Worm (Caenorhabditis elegans) whole organism, L3 larva: ENCODE measurements around the gene M03C11.6.

Experiments
- R02D3.7 ChIP-seq: fragments of 150-350 bp; optimal IDR thresholded peaks from 2 replicates; lab custom pipeline; 2014; ENCODE audit warnings: missing biosample characterization, missing genetic modification characterization
- ZK546.5 ChIP-seq: sonication (generic microtip); optimal IDR thresholded peaks from 2 replicates; lab custom pipeline; 2017; ENCODE audit warnings: missing biosample characterization, missing genetic modification characterization
- aly-2 ChIP-seq: fragments of 150-350 bp; optimal IDR thresholded peaks from 2 replicates; lab custom pipeline; 2014; ENCODE audit warnings: missing biosample characterization, missing genetic modification characterization
- ama-1 ChIP-seq: fragments of 150-350 bp; optimal IDR thresholded peaks from 2 replicates; lab custom pipeline; 2018
- ceh-16 ChIP-seq: sonication (generic microtip); optimal IDR thresholded peaks from 2 replicates; lab custom pipeline; 2017; ENCODE audit warnings: missing biosample characterization, missing genetic modification characterization
- ceh-28 ChIP-seq: fragments of 150-350 bp; optimal IDR thresholded peaks from 2 replicates; lab custom pipeline; 2014; ENCODE audit warnings: missing biosample characterization, missing genetic modification reagents, missing genetic modification characterization
- ceh-82 ChIP-seq: fragments of 150-350 bp; optimal IDR thresholded peaks from 2 replicates; lab custom pipeline; 2014; ENCODE audit warnings: missing biosample characterization, missing genetic modification characterization
- ceh-9 ChIP-seq: sonication (generic microtip); optimal IDR thresholded peaks from 2 replicates; lab custom pipeline; 2018; ENCODE audit warnings: missing biosample characterization, missing genetic modification characterization
- daf-12 ChIP-seq: fragments of 150-350 bp; optimal IDR thresholded peaks from 2 replicates; lab custom pipeline; 2014; ENCODE audit warnings: missing biosample characterization, missing genetic modification reagents, missing genetic modification characterization
- egl-27 ChIP-seq: sonication (generic microtip); optimal IDR thresholded peaks from 4 replicates; lab custom pipeline; 2017; ENCODE audit warnings: missing biosample characterization, missing genetic modification reagents, missing genetic modification characterization
- egl-5 ChIP-seq: fragments of 150-350 bp; optimal IDR thresholded peaks from 2 replicates; lab custom pipeline; 2017; ENCODE audit warnings: missing biosample characterization, missing genetic modification reagents, missing genetic modification characterization, inconsistent platforms
- elt-1 ChIP-seq: fragments of 150-350 bp; optimal IDR thresholded peaks from 2 replicates; lab custom pipeline; 2014; ENCODE audit warnings: missing biosample characterization, missing genetic modification characterization
- elt-2 ChIP-seq: sonication (generic microtip); optimal IDR thresholded peaks from 2 replicates; lab custom pipeline; 2016; ENCODE audit warnings: missing genetic modification reagents, mild to moderate bottlenecking, missing genetic modification characterization, missing compliant biosample characterization
- elt-3 ChIP-seq, 3 experiments: fragments of 150-350 bp in 1 of 3; sonication (generic microtip) in 2 of 3; optimal IDR thresholded peaks; 2 replicates in 2 of 3; 4 replicates in 1 of 3; lab custom pipeline; 2014 to 2017; ENCODE audit warnings: missing biosample characterization in 3 of 3, missing genetic modification characterization in 3 of 3
- eor-1 ChIP-seq, 2 experiments: fragments of 150-350 bp; optimal IDR thresholded peaks; 2 replicates each; lab custom pipeline; 2014 to 2018; ENCODE audit warnings: missing biosample characterization in 2 of 2, missing genetic modification characterization in 2 of 2
- fkh-10 ChIP-seq: sonication (generic microtip); optimal IDR thresholded peaks from 2 replicates; lab custom pipeline; 2017; ENCODE audit warnings: missing biosample characterization, missing genetic modification reagents, missing genetic modification characterization
- fkh-2 ChIP-seq: fragments of 150-350 bp; optimal IDR thresholded peaks from 2 replicates; lab custom pipeline; 2014; ENCODE audit warnings: missing biosample characterization, missing genetic modification reagents, missing genetic modification characterization
- fos-1 ChIP-seq: fragments of 150-350 bp; optimal IDR thresholded peaks from 2 replicates; lab custom pipeline; 2014; ENCODE audit warnings: missing biosample characterization, missing genetic modification characterization
- hmg-11 ChIP-seq: sonication (generic microtip); optimal IDR thresholded peaks from 2 replicates; lab custom pipeline; 2016; ENCODE audit warnings: missing genetic modification characterization, missing compliant biosample characterization
- jun-1 ChIP-seq: fragments of 150-350 bp; optimal IDR thresholded peaks from 2 replicates; lab custom pipeline; 2014; ENCODE audit warnings: missing biosample characterization, missing genetic modification reagents, missing genetic modification characterization
- lin-15B ChIP-seq: fragments of 150-350 bp; optimal IDR thresholded peaks from 2 replicates; lab custom pipeline; 2014; ENCODE audit warnings: missing biosample characterization, missing genetic modification characterization
- lin-39 ChIP-seq: fragments of 150-350 bp; optimal IDR thresholded peaks from 2 replicates; lab custom pipeline; 2018; ENCODE audit warnings: missing biosample characterization, missing genetic modification reagents, missing genetic modification characterization
- lsy-12 ChIP-seq: sonication (generic microtip); optimal IDR thresholded peaks from 2 replicates; lab custom pipeline; 2016; ENCODE audit warnings: mild to moderate bottlenecking, missing genetic modification characterization, missing compliant biosample characterization
- mdl-1 ChIP-seq: fragments of 150-350 bp; optimal IDR thresholded peaks from 2 replicates; lab custom pipeline; 2014; ENCODE audit warnings: missing biosample characterization, missing genetic modification characterization
- mml-1 ChIP-seq: fragments of 150-350 bp; sonication (generic microtip); optimal IDR thresholded peaks from 3 replicates; lab custom pipeline; 2014; ENCODE audit warnings: missing biosample characterization, missing genetic modification characterization
- nfya-1 ChIP-seq: sonication (generic microtip); optimal IDR thresholded peaks from 2 replicates; lab custom pipeline; 2017; ENCODE audit warnings: missing genetic modification characterization, mild to moderate bottlenecking, missing compliant biosample characterization, antibody characterized with exemption, moderate library complexity; ENCODE audit not compliant: insufficient read depth
- nhr-11 ChIP-seq: fragments of 150-350 bp; optimal IDR thresholded peaks from 2 replicates; lab custom pipeline; 2014; ENCODE audit warnings: missing biosample characterization, missing genetic modification characterization
- nhr-12 ChIP-seq: fragments of 150-350 bp; optimal IDR thresholded peaks from 2 replicates; lab custom pipeline; 2014; ENCODE audit warnings: missing biosample characterization, missing genetic modification characterization
- nhr-23 ChIP-seq: fragments of 150-350 bp; optimal IDR thresholded peaks from 2 replicates; lab custom pipeline; 2014; ENCODE audit warnings: missing biosample characterization, missing genetic modification reagents, missing genetic modification characterization
- nhr-237 ChIP-seq: fragments of 150-350 bp; optimal IDR thresholded peaks from 2 replicates; lab custom pipeline; 2014; ENCODE audit warnings: missing biosample characterization, missing genetic modification characterization
- nhr-25 ChIP-seq: sonication (generic microtip); optimal IDR thresholded peaks from 2 replicates; lab custom pipeline; 2017; ENCODE audit warnings: missing biosample characterization, missing genetic modification characterization
- nhr-28 ChIP-seq: fragments of 150-350 bp; optimal IDR thresholded peaks from 2 replicates; lab custom pipeline; 2014; ENCODE audit warnings: missing biosample characterization, missing genetic modification characterization
- nhr-43 ChIP-seq: sonication (generic microtip); optimal IDR thresholded peaks from 2 replicates; lab custom pipeline; 2016; ENCODE audit warnings: mild to moderate bottlenecking, missing genetic modification characterization, missing compliant biosample characterization; ENCODE audit not compliant: poor library complexity, severe bottlenecking
- nhr-67 ChIP-seq: fragments of 150-350 bp; optimal IDR thresholded peaks from 2 replicates; lab custom pipeline; 2014; ENCODE audit warnings: missing biosample characterization, missing genetic modification characterization
- nhr-76 ChIP-seq: fragments of 150-350 bp; sonication (generic microtip); optimal IDR thresholded peaks from 5 replicates; lab custom pipeline; 2014; ENCODE audit warnings: missing biosample characterization, missing genetic modification characterization
- nhr-77 ChIP-seq: fragments of 150-350 bp; optimal IDR thresholded peaks from 2 replicates; lab custom pipeline; 2014; ENCODE audit warnings: missing biosample characterization, missing genetic modification characterization
- pha-4 ChIP-seq: fragments of 150-350 bp; optimal IDR thresholded peaks from 2 replicates; lab custom pipeline; 2014; ENCODE audit warnings: missing biosample characterization, missing genetic modification reagents, missing genetic modification characterization
- pqm-1 ChIP-seq: fragments of 150-350 bp; optimal IDR thresholded peaks from 2 replicates; lab custom pipeline; 2017; ENCODE audit warnings: missing biosample characterization, missing genetic modification characterization, inconsistent platforms
- sea-2 ChIP-seq: fragments of 150-350 bp; sonication (generic microtip); optimal IDR thresholded peaks from 4 replicates; lab custom pipeline; 2014; ENCODE audit warnings: missing biosample characterization, missing genetic modification reagents, missing genetic modification characterization
- skn-1 ChIP-seq: fragments of 150-350 bp; optimal IDR thresholded peaks from 2 replicates; lab custom pipeline; 2014; ENCODE audit warnings: missing biosample characterization, missing genetic modification characterization
- snpc-4 ChIP-seq: fragments of 150-350 bp; optimal IDR thresholded peaks from 2 replicates; lab custom pipeline; 2014; ENCODE audit warnings: missing biosample characterization, missing genetic modification characterization
- tbx-2 ChIP-seq: sonication (generic microtip); optimal IDR thresholded peaks from 2 replicates; lab custom pipeline; 2016; ENCODE audit warnings: mild to moderate bottlenecking, missing genetic modification characterization, missing compliant biosample characterization
- unc-39 ChIP-seq: sonication (generic microtip); optimal IDR thresholded peaks from 4 replicates; lab custom pipeline; 2017; ENCODE audit warnings: missing biosample characterization, missing genetic modification characterization
- unc-62 ChIP-seq: fragments of 150-350 bp; sonication (generic microtip); optimal IDR thresholded peaks from 4 replicates; lab custom pipeline; 2014; ENCODE audit warnings: missing biosample characterization, missing genetic modification reagents, missing genetic modification characterization
- zag-1 ChIP-seq: fragments of 150-350 bp; optimal IDR thresholded peaks from 2 replicates; lab custom pipeline; 2014; ENCODE audit warnings: missing biosample characterization, missing genetic modification characterization
- ztf-11 ChIP-seq: fragments of 150-350 bp; optimal IDR thresholded peaks from 2 replicates; lab custom pipeline; 2014; ENCODE audit warnings: missing biosample characterization, missing genetic modification characterization
- ztf-4 ChIP-seq: fragments of 150-350 bp; optimal IDR thresholded peaks from 2 replicates; lab custom pipeline; 2014; ENCODE audit warnings: missing biosample characterization, missing genetic modification characterization

The M03C11.6 gene

DNA sequence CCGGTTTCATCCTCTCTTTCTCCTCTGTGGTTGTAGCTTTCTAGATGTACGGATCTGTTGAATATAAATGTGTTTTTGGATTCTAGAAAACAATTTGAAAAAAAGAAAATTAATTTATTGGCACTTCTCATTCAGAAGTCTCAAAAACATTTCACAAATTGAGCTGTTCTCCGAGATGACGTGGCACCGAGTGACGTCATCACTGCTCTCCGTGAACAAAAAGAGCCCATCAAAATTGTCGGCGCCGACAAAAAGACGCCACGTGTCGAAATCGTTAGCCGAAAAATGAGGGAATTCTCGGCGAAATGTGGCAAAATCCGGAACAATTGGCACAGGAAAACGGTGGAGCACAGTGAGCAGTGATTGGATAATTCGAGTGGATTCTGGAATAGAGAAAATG lies 2.1 kb downstream of the M03C11.6 start:
- TF ChIP-seq fkh-10 (GFP tag; lab: Kevin White, UChicago) (no peak), sea-2 (GFP tag; lab: Kevin White, UChicago) (no peak), ama-1 (no peak)

DNA sequence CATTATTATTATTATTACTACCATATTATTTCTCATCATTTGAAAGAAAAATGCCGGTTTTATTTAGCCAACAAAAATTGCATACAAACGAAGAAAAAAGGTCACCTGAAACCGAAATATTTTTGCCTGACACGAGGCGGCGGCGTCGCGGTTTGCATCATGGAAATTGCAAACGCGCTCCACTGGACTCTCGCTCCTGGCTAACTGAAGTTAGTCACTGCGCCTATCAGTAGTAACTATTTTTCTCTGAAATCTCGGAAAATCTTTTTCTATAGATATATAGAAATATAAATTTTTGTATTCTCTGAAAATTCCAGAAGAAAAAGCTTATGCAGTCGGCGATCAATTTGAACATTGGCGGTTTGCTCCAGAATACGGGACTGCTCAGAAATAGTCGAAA lies 8.0 kb downstream of the M03C11.6 start, which contains the start of gene ymel-1:
Gene ymel-1 (plus strand): TSS at position 318 of the 400 bp plus-strand sequence.
- peak; percentile 22 for TF ChIP-seq elt-2 (tag; lab: Kevin White, UChicago)
- peak; percentile 11 for TF ChIP-seq R02D3.7 (tag; lab: Kevin White, UChicago)
- no peak for TF ChIP-seq elt-3 (tag; optimal IDR thresholded peaks at IDR 0.05; lab: Kevin White, UChicago)
- peak; percentile 35 for TF ChIP-seq nfya-1
- TF ChIP-seq pqm-1 (tag; lab: Kevin White, UChicago): peak; percentile 39
- peak; percentile 32 for TF ChIP-seq nhr-23 (tag; lab: Kevin White, UChicago)
- TF ChIP-seq daf-12 (tag; lab: Kevin White, UChicago): no peak
- TF ChIP-seq pha-4 (tag; lab: Kevin White, UChicago): peak; percentile 53
- peak; percentile 14 for TF ChIP-seq aly-2
- peak; percentile 29 for TF ChIP-seq hmg-11 (tag; lab: Kevin White, UChicago)
- TF ChIP-seq unc-62 (GFP tag; lab: Kevin White, UChicago): no peak
- TF ChIP-seq nhr-25 (tag; lab: Kevin White, UChicago): peak; percentile 19
- peak; percentile 50 for TF ChIP-seq lin-15B (tag; lab: Kevin White, UChicago)
- peak; percentile 60 for TF ChIP-seq lin-39 (tag; lab: Kevin White, UChicago)

DNA sequence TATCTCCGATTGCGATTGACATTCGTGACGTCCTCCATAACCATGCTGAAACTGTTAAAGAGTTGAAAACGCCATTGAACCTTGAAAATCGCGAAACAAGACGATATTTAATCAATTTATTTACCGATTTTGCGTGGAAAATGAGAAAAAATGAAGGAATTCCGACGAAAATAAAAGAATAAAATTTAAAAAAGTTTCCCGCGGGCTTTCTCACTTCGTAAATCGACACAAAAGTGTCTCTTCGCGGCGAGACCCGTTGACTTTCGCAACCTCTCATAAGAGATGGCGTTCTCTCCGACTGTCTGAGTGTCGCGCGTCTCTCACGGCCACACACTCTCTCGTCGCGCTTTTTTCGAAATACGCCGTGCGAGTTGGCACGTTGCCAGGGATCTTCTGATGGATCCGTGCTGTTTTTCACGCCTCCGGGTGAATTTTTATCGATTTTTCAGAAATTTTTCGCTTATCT lies 16.6 kb downstream of the M03C11.6 start, which contains the start of gene hat-1:
Gene hat-1 (minus strand): TSS at position 51 of the 466 bp plus-strand sequence.
- TF ChIP-seq fkh-2 (tag; lab: Kevin White, UChicago) (no peak), nhr-76 (tag; lab: Kevin White, UChicago) (no peak), nhr-28 (tag; lab: Kevin White, UChicago) (no peak), nhr-12 (tag; lab: Kevin White, UChicago) (no peak), skn-1 (tag; lab: Kevin White, UChicago) (peak; percentile 89), ztf-11 (tag; lab: Kevin White, UChicago) (no peak), ceh-9 (tag; lab: Kevin White, UChicago) (no peak), egl-5 (tag; lab: Kevin White, UChicago) (peak; percentile 83), daf-12 (tag; lab: Kevin White, UChicago) (peak; percentile 56), pqm-1 (tag; lab: Kevin White, UChicago) (peak; percentile 72), fos-1 (peak; percentile 39), nhr-25 (tag; lab: Kevin White, UChicago) (peak; percentile 91), elt-3 (tag; optimal IDR thresholded peaks at IDR 0.05; lab: Kevin White, UChicago) (no peak), lin-15B (tag; lab: Kevin White, UChicago) (peak; percentile 98), jun-1 (tag; lab: Kevin White, UChicago) (peak; percentile 92), nhr-43 (peak; percentile 97), ceh-28 (peak; percentile 92), lin-39 (tag; lab: Kevin White, UChicago) (peak; percentile 90), eor-1 (tag; optimal IDR thresholded peaks at IDR 0.05; lab: Kevin White, UChicago) (no peak), nhr-77 (peak; percentile 65), ztf-4 (tag; lab: Kevin White, UChicago) (peak; percentile 54), sea-2 (GFP tag; lab: Kevin White, UChicago) (no peak), R02D3.7 (tag; lab: Kevin White, UChicago) (peak; percentile 100), zag-1 (tag; lab: Kevin White, UChicago) (peak; percentile 55), ZK546.5 (tag; lab: Kevin White, UChicago) (peak; percentile 35), lsy-12 (tag; lab: Kevin White, UChicago) (peak; percentile 93), nhr-237 (tag; lab: Kevin White, UChicago) (no peak), ceh-82 (tag; lab: Kevin White, UChicago) (peak; percentile 49), ceh-16 (tag; lab: Kevin White, UChicago) (no peak), elt-1 (tag; lab: Kevin White, UChicago) (peak; percentile 42), unc-62 (GFP tag; lab: Kevin White, UChicago) (peak; percentile 19), mdl-1 (peak; percentile 46), unc-39 (tag; lab: Kevin White, UChicago) (no peak), nfya-1 (peak; percentile 97), egl-27 (tag; lab: Kevin White, UChicago) (peak; percentile 68), tbx-2 (tag; lab: Kevin White, UChicago) (peak; percentile 92), aly-2 (no peak), nhr-11 (tag; lab: Kevin White, UChicago) (peak; percentile 71), hmg-11 (tag; lab: Kevin White, UChicago) (peak; percentile 90), nhr-23 (tag; lab: Kevin White, UChicago) (peak; percentile 97), elt-2 (tag; lab: Kevin White, UChicago) (peak; percentile 74), fkh-10 (GFP tag; lab: Kevin White, UChicago) (peak; percentile 90), ama-1 (peak; percentile 83), snpc-4 (tag; lab: Kevin White, UChicago) (peak; percentile 80), nhr-67 (no peak), mml-1 (tag; lab: Kevin White, UChicago) (no peak), pha-4 (tag; lab: Kevin White, UChicago) (peak; percentile 96)
